Fruit fly (Drosophila melanogaster): ENCODE results near the gene Uch-L5.

Uch-L5 gene

dm6 chr3L:9429665-9430607 lies 46.8 kb downstream of the Uch-L5 start, which contains the start of the genes RpS17 and MTF-1 (continued):
- no peak; the same call in 1 of the 2 replicates for TF ChIP-seq CG7372 (GFP tag; IDR thresholded peaks at IDR 0.05)
- TF ChIP-seq Sox100B (GFP tag; optimal IDR thresholded peaks at IDR 0.05): peak; percentile 46
- peak; percentile 34; the same call in 1 of the 2 replicates for TF ChIP-seq HLH3B (GFP tag; IDR thresholded peaks at IDR 0.05)
- no peak for TF ChIP-seq CG3995 (GFP tag; optimal IDR thresholded peaks at IDR 0.05)
- no peak for TF ChIP-seq bab2 (GFP tag; optimal IDR thresholded peaks at IDR 0.05)
- peak in 1 of 2 experiments; percentile 73 for TF ChIP-seq Eip74EF (GFP tag; optimal IDR thresholded peaks at IDR 0.05)
- no peak for TF ChIP-seq p53 (GFP tag; optimal IDR thresholded peaks at IDR 0.05)
- no peak for TF ChIP-seq Doc2 (GFP tag; IDR thresholded peaks at IDR 0.05)
- TF ChIP-seq tna (GFP tag; IDR thresholded peaks at IDR 0.05; ENCODE audit: partially characterized antibody): peak; percentile 38; the same call in 1 of the 2 replicates
- TF ChIP-seq CG12236 (GFP tag; optimal IDR thresholded peaks at IDR 0.05): peak; percentile 30
- no peak for TF ChIP-seq Gug (GFP tag; IDR thresholded peaks at IDR 0.05)
- no peak for TF ChIP-seq Drgx (GFP tag; IDR thresholded peaks at IDR 0.05)
- TF ChIP-seq CG17385 (GFP tag; optimal IDR thresholded peaks at IDR 0.05): peak; percentile 71
- no peak for TF ChIP-seq jumu (GFP tag; optimal IDR thresholded peaks at IDR 0.05)
- TF ChIP-seq CG31224 (GFP tag; IDR thresholded peaks at IDR 0.05): no peak
- TF ChIP-seq Hmx (GFP tag; optimal IDR thresholded peaks at IDR 0.05): no peak
- TF ChIP-seq btn (GFP tag; optimal IDR thresholded peaks at IDR 0.05): no peak
- TF ChIP-seq CG14965 (GFP tag; optimal IDR thresholded peaks at IDR 0.05; ENCODE audit: borderline replicate concordance): no peak
- TF ChIP-seq CG16779 (GFP tag; IDR thresholded peaks at IDR 0.05): no peak
- peak; percentile 51; the same call in 1 of the 3 replicates for TF ChIP-seq gce (GFP tag; IDR thresholded peaks at IDR 0.05)

- TF ChIP-seq CG1832 (GFP tag; optimal IDR thresholded peaks at IDR 0.05) (peak; percentile 42), CG1647 (GFP tag; optimal IDR thresholded peaks at IDR 0.05) (peak; percentile 99), CG17186 (GFP tag; optimal IDR thresholded peaks at IDR 0.05) (peak; percentile 95), ssp (GFP tag; IDR thresholded peaks at IDR 0.05) (peak; percentile 97), kay (GFP tag; optimal IDR thresholded peaks at IDR 0.05) (peak; percentile 99), gce (GFP tag; IDR thresholded peaks at IDR 0.05) (peak; percentile 98), Fer3 (tag; optimal IDR thresholded peaks at IDR 0.05) (peak; percentile 99), en (GFP tag; optimal IDR thresholded peaks at IDR 0.05) (peak; percentile 98), Rx (GFP tag; IDR thresholded peaks at IDR 0.05) (peak; percentile 99), Mad (GFP tag; optimal IDR thresholded peaks at IDR 0.05) (peak; percentile 99), CG14710 (tag; optimal IDR thresholded peaks at IDR 0.05) (peak; percentile 97), Ravus (GFP tag; IDR thresholded peaks at IDR 0.05) (peak; percentile 99), fu2 (GFP tag; optimal IDR thresholded peaks at IDR 0.05) (peak; percentile 100), ind (GFP tag; optimal IDR thresholded peaks at IDR 0.05) (peak; percentile 100), CG9932 (GFP tag; IDR thresholded peaks at IDR 0.05) (peak; percentile 100), CG12104 (GFP tag; optimal IDR thresholded peaks at IDR 0.05) (peak; percentile 98), cas (GFP tag; IDR thresholded peaks at IDR 0.05) (peak; percentile 99), Dek (tag; optimal IDR thresholded peaks at IDR 0.05) (peak; percentile 99), pfk (GFP tag; optimal IDR thresholded peaks at IDR 0.05) (peak; percentile 66), CG2678 (tag; optimal IDR thresholded peaks at IDR 0.05) (peak; percentile 98), CG8290 (GFP tag; optimal IDR thresholded peaks at IDR 0.05) (peak; percentile 99), CG8290 (tag; optimal IDR thresholded peaks at IDR 0.05) (peak; percentile 98 to 100), CG4820 (GFP tag; optimal IDR thresholded peaks at IDR 0.05) (peak; percentile 99), CG14014 (GFP tag; IDR thresholded peaks at IDR 0.05) (peak; percentile 99), CG7839 (tag; optimal IDR thresholded peaks at IDR 0.05) (peak; percentile 99), Kr (GFP tag; optimal IDR thresholded peaks at IDR 0.05) (no peak), GATAe (GFP tag; conservative IDR thresholded peaks at IDR 0.05) (peak; percentile 98), dm (GFP tag; optimal IDR thresholded peaks at IDR 0.05) (peak; percentile 99), CG11696 (GFP tag; IDR thresholded peaks at IDR 0.05) (peak; percentile 95)
These were observed 50.0 kb downstream of the Uch-L5 start, which contains the start of the genes Atat and Shc for dm6 chr3L:9426656-9427294. Gene Atat, minus strand, starts transcription at chr3L:9426758. Gene Shc, plus strand, starts transcription at chr3L:9427010.
